Fruit fly (Drosophila melanogaster) whole organism, embryonic: ENCODE results near the gene CG31515.
A peak's percentile ranks its signal among the peaks of the same experiment; 100 is the strongest.

Experiments
- Awh ChIP-seq: fragments of 200-800 bp; sonication (Bioruptor generic); IDR thresholded peaks from 2 replicates; pipeline ENCODE4, ENCODE4 v1.3.6; 2022; ENCODE audit warnings: missing biosample characterization, missing genetic modification characterization
- CG10267 ChIP-seq: fragments of 200-800 bp; sonication (Bioruptor generic); optimal IDR thresholded peaks from 2 replicates; lab custom pipeline; 2018; ENCODE audit warnings: missing biosample characterization, mild to moderate bottlenecking, missing genetic modification characterization, moderate library complexity
- CG10959 ChIP-seq: fragments of 200-800 bp; sonication (Bioruptor generic); IDR thresholded peaks from 2 replicates; pipeline ENCODE4 v1.3.6; 2022; ENCODE audit warnings: missing biosample characterization, missing genetic modification characterization
- CG11695 ChIP-seq: fragments of 200-800 bp; sonication (Bioruptor generic); IDR thresholded peaks from 3 replicates; pipeline ENCODE4 v1.3.6; 2022; ENCODE audit warnings: missing biosample characterization, missing genetic modification characterization
- CG12391 ChIP-seq: fragments of 200-800 bp; sonication (Bioruptor generic); optimal IDR thresholded peaks from 3 replicates; lab custom pipeline; 2018; ENCODE audit warnings: missing biosample characterization, mild to moderate bottlenecking, missing genetic modification characterization, moderate library complexity
- CG12659 ChIP-seq: fragments of 200-800 bp; sonication (Bioruptor generic); optimal IDR thresholded peaks from 3 replicates; lab custom pipeline; 2017; ENCODE audit warnings: mild to moderate bottlenecking, missing biosample characterization, missing genetic modification reagents, missing genetic modification characterization
- CG12942 ChIP-seq: fragments of 200-800 bp; sonication (Bioruptor generic); optimal IDR thresholded peaks from 3 replicates; lab custom pipeline; 2016; ENCODE audit warnings: missing biosample characterization, missing genetic modification characterization
- CG13123 ChIP-seq: fragments of 200-800 bp; sonication (Bioruptor generic); optimal IDR thresholded peaks from 2 replicates; lab custom pipeline; 2016; ENCODE audit warnings: missing biosample characterization, missing genetic modification characterization
- CG14667 ChIP-seq: fragments of 200-800 bp; sonication (Bioruptor generic); IDR thresholded peaks from 2 replicates; pipeline ENCODE4 v1.3.6; 2022; ENCODE audit warnings: missing biosample characterization, missing genetic modification characterization
- CG14710 ChIP-seq: fragments of 200-800 bp; sonication (Bioruptor generic); optimal IDR thresholded peaks from 3 replicates; lab custom pipeline; 2019; ENCODE audit warnings: missing biosample characterization, mild to moderate bottlenecking, missing genetic modification characterization, moderate library complexity
- CG1792 ChIP-seq: fragments of 200-800 bp; sonication (Bioruptor generic); optimal IDR thresholded peaks from 2 replicates; lab custom pipeline; 2016; ENCODE audit warnings: missing biosample characterization, missing genetic modification characterization
- CG2712 ChIP-seq: fragments of 200-800 bp; optimal IDR thresholded peaks from 3 replicates; lab custom pipeline; 2019; ENCODE audit warnings: missing biosample characterization, mild to moderate bottlenecking, missing genetic modification characterization, moderate library complexity
- CG3065 ChIP-seq: fragments of 200-800 bp; sonication (Bioruptor generic); optimal IDR thresholded peaks from 2 replicates; lab custom pipeline; 2016; ENCODE audit warnings: missing biosample characterization, missing genetic modification characterization
- CG31441 ChIP-seq: fragments of 200-800 bp; sonication (Bioruptor generic); IDR thresholded peaks from 2 replicates; pipeline ENCODE4 v1.3.6; 2022; ENCODE audit warnings: missing biosample characterization, missing genetic modification characterization
- CG3847 ChIP-seq: fragments of 200-800 bp; sonication (Bioruptor generic); IDR thresholded peaks from 2 replicates; pipeline ENCODE4 v1.3.6; 2022; ENCODE audit warnings: missing biosample characterization, missing genetic modification characterization
- CG4707 ChIP-seq: fragments of 200-800 bp; sonication (Bioruptor generic); optimal IDR thresholded peaks from 2 replicates; lab custom pipeline; 2018; ENCODE audit warnings: missing biosample characterization, mild to moderate bottlenecking, missing genetic modification characterization, moderate library complexity
- CG6854 ChIP-seq: fragments of 200-800 bp; sonication (Bioruptor generic); optimal IDR thresholded peaks from 3 replicates; lab custom pipeline; 2017; ENCODE audit warnings: missing biosample characterization, mild to moderate bottlenecking, missing genetic modification characterization
- CG7786 ChIP-seq: fragments of 200-800 bp; sonication (Bioruptor generic); optimal IDR thresholded peaks from 2 replicates; lab custom pipeline; 2016; ENCODE audit warnings: missing biosample characterization, missing genetic modification characterization
- CG8765 ChIP-seq: fragments of 200-800 bp; sonication (Bioruptor generic); IDR thresholded peaks from 2 replicates; pipeline ENCODE4 v1.3.6; 2022; ENCODE audit warnings: missing biosample characterization, missing genetic modification characterization
- CG9437 ChIP-seq: fragments of 200-800 bp; sonication (Bioruptor generic); optimal IDR thresholded peaks from 2 replicates; lab custom pipeline; 2018; ENCODE audit warnings: missing biosample characterization, mild to moderate bottlenecking, missing genetic modification characterization
- CG9932 ChIP-seq: fragments of 200-800 bp; sonication (Bioruptor generic); IDR thresholded peaks from 2 replicates; pipeline ENCODE4 v1.3.6; 2022; ENCODE audit warnings: missing biosample characterization, missing genetic modification characterization
- Hr39 ChIP-seq: fragments of >200 bp; optimal IDR thresholded peaks from 2 replicates; lab custom pipeline; 2017
- Lhr ChIP-seq: fragments of 200-800 bp; sonication (Bioruptor generic); optimal IDR thresholded peaks from 3 replicates; lab custom pipeline; 2017; ENCODE audit warnings: mild to moderate bottlenecking, missing biosample characterization, missing genetic modification reagents, missing genetic modification characterization
- MBD-R2 ChIP-seq: fragments of 200-800 bp; sonication (Bioruptor generic); IDR thresholded peaks from 2 replicates; pipeline ENCODE4 v1.3.6; 2022; ENCODE audit warnings: missing biosample characterization, missing genetic modification characterization
- Pdp1 ChIP-seq, 2 experiments: fragments of 200-800 bp; sonication (Bioruptor generic); optimal IDR thresholded peaks; 3 replicates each; lab custom pipeline; 2016; ENCODE audit warnings: missing biosample characterization in 2 of 2, missing genetic modification characterization in 2 of 2, mild to moderate bottlenecking in 1 of 2, moderate library complexity in 1 of 2
- Ptx1 ChIP-seq: fragments of 200-800 bp; sonication (Bioruptor generic); IDR thresholded peaks from 2 replicates; pipeline ENCODE4 v1.3.6; 2022; ENCODE audit warnings: missing biosample characterization, missing genetic modification characterization
- Vsx1 ChIP-seq: fragments of 200-800 bp; sonication (Bioruptor generic); optimal IDR thresholded peaks from 2 replicates; lab custom pipeline; 2017; ENCODE audit warnings: missing biosample characterization, mild to moderate bottlenecking, missing genetic modification characterization, missing genetic modification reagents
- aop ChIP-seq: fragments of 200-800 bp; sonication (Bioruptor generic); IDR thresholded peaks from 2 replicates; pipeline ENCODE4 v1.3.6; 2022; ENCODE audit warnings: missing biosample characterization, missing genetic modification characterization
- ase ChIP-seq: fragments of 200-800 bp; sonication (Bioruptor generic); IDR thresholded peaks from 3 replicates; pipeline ENCODE4 v1.3.6; 2022; ENCODE audit warnings: missing biosample characterization, missing genetic modification characterization
- dpn ChIP-seq, 2 experiments: fragments of 200-800 bp; sonication (Bioruptor generic); optimal IDR thresholded peaks; 3 replicates each; lab custom pipeline; 2016; ENCODE audit warnings: missing biosample characterization in 2 of 2, missing genetic modification characterization in 2 of 2
- esg ChIP-seq: fragments of 200-800 bp; sonication (Bioruptor generic); conservative IDR thresholded peaks from 2 replicates; pipeline ENCODE4 v1.3.6; 2022; ENCODE audit warnings: missing biosample characterization, missing genetic modification characterization
- fd3F ChIP-seq: fragments of 200-800 bp; sonication (Bioruptor generic); optimal IDR thresholded peaks from 2 replicates; lab custom pipeline; 2018; ENCODE audit warnings: missing biosample characterization, mild to moderate bottlenecking, missing genetic modification characterization, moderate library complexity
- grau ChIP-seq: fragments of 200-800 bp; optimal IDR thresholded peaks from 3 replicates; lab custom pipeline; 2019; ENCODE audit warnings: missing biosample characterization, mild to moderate bottlenecking, missing genetic modification characterization, moderate library complexity
- gro ChIP-seq: fragments of 200-800 bp; sonication (Bioruptor generic); optimal IDR thresholded peaks from 2 replicates; lab custom pipeline; 2016; ENCODE audit warnings: missing biosample characterization, missing genetic modification characterization
- h ChIP-seq: fragments of >200 bp; optimal IDR thresholded peaks from 2 replicates; lab custom pipeline; 2017
- her ChIP-seq: fragments of 200-800 bp; sonication (Bioruptor generic); optimal IDR thresholded peaks from 2 replicates; lab custom pipeline; 2016; ENCODE audit warnings: missing biosample characterization, missing genetic modification characterization
- klu ChIP-seq: fragments of 200-800 bp; sonication (Bioruptor generic); IDR thresholded peaks from 2 replicates; pipeline ENCODE4 v1.3.6; 2022; ENCODE audit warnings: missing biosample characterization, missing genetic modification characterization
- lbe ChIP-seq: fragments of 200-800 bp; sonication (Bioruptor generic); optimal IDR thresholded peaks from 2 replicates; lab custom pipeline; 2016; ENCODE audit warnings: missing biosample characterization, mild to moderate bottlenecking, missing genetic modification characterization
- otp ChIP-seq: fragments of 200-800 bp; sonication (Bioruptor generic); IDR thresholded peaks from 3 replicates; pipeline ENCODE4, ENCODE4 v1.3.6; 2022; ENCODE audit warnings: missing biosample characterization, missing genetic modification characterization
- pb ChIP-seq: fragments of 200-800 bp; sonication (Bioruptor generic); optimal IDR thresholded peaks from 3 replicates; lab custom pipeline; 2016; ENCODE audit warnings: missing biosample characterization, missing genetic modification characterization
- pfk ChIP-seq: fragments of 200-800 bp; sonication (Bioruptor generic); optimal IDR thresholded peaks from 2 replicates; lab custom pipeline; 2018; ENCODE audit warnings: missing biosample characterization, mild to moderate bottlenecking, missing genetic modification characterization, moderate library complexity
- phol ChIP-seq: fragments of 200-800 bp; sonication (Bioruptor generic); optimal IDR thresholded peaks from 3 replicates; lab custom pipeline; 2018; ENCODE audit warnings: missing biosample characterization, mild to moderate bottlenecking, missing genetic modification characterization, moderate library complexity
- prd ChIP-seq, 3 experiments: fragments of >200 bp in 2 of 3; fragments of 200-800 bp in 1 of 3; sonication (Bioruptor generic) in 1 of 3; optimal IDR thresholded peaks in 2 of 3; IDR thresholded peaks in 1 of 3; 2 replicates in 2 of 3; 3 replicates in 1 of 3; pipeline versions ENCODE4 v1.3.6 to Lab custom; 2017 to 2022; ENCODE audit warnings: missing biosample characterization in 1 of 3, missing genetic modification characterization in 1 of 3
- pzg ChIP-seq: fragments of 200-800 bp; sonication (Bioruptor generic); optimal IDR thresholded peaks from 3 replicates; lab custom pipeline; 2018; ENCODE audit warnings: missing biosample characterization, mild to moderate bottlenecking, missing genetic modification characterization, moderate library complexity
- salm ChIP-seq: fragments of 200-800 bp; sonication (Bioruptor generic); optimal IDR thresholded peaks from 2 replicates; lab custom pipeline; 2018; ENCODE audit warnings: missing biosample characterization, mild to moderate bottlenecking, missing genetic modification characterization
- sd ChIP-seq: fragments of 200-800 bp; sonication (Bioruptor generic); optimal IDR thresholded peaks from 3 replicates; lab custom pipeline; 2018; ENCODE audit warnings: missing biosample characterization, mild to moderate bottlenecking, missing genetic modification characterization, moderate library complexity
- sima ChIP-seq: fragments of 200-800 bp; sonication (Bioruptor generic); optimal IDR thresholded peaks from 2 replicates; lab custom pipeline; 2016; ENCODE audit warnings: missing biosample characterization, missing genetic modification characterization
- stc ChIP-seq: fragments of 200-800 bp; sonication (Bioruptor generic); IDR thresholded peaks from 2 replicates; pipeline ENCODE4 v1.3.6; 2022; ENCODE audit warnings: missing biosample characterization, missing genetic modification characterization
- tgo ChIP-seq: fragments of 200-800 bp; sonication (Bioruptor generic); IDR thresholded peaks from 3 replicates; pipeline ENCODE4 v1.3.6; 2022; ENCODE audit warnings: missing biosample characterization, missing genetic modification characterization
- tin ChIP-seq: fragments of 200-800 bp; sonication (Bioruptor generic); optimal IDR thresholded peaks from 3 replicates; lab custom pipeline; 2016; ENCODE audit warnings: missing biosample characterization, missing genetic modification characterization
- trh ChIP-seq: fragments of 200-800 bp; sonication (Bioruptor generic); optimal IDR thresholded peaks from 2 replicates; lab custom pipeline; 2016; ENCODE audit warnings: missing biosample characterization, missing genetic modification characterization

CG31515 gene

DNA sequence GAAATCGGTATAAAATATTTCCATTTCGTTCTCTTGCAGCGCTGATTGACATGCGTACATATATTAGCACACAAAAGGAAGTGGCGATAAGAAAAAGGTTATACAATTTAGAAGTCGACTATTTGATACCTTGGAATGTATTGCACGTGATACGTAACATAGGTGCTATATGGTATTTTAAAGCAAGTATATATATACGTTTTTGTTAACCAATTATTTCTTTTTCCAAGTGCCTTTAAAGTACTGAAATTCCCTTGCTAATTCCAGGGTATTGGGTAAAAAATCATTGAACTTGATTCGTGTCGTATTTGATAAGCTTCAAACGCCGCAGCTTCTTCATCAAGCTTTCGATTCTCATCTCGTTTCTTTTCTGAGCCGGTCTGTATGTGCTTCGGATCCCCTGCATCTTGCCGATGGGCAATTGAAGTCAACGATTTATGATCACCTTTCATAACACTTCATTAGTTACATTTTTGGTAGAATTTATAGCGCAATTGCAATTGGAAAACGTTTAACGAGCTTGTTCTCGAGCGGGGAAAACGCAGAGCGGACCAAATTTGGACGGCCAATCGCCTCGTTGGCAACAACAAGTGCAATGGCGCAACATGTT, 25.1 kb downstream of the CG31515 start, which contains the start of gene CG4408 (continued):
- TF ChIP-seq CG10959 (GFP tag; lab: Robert Waterston, UW) (no peak), Awh (GFP tag; lab: Robert Waterston, UW) (0 out of 2 replicates have a peak, but pooled peaks have one; percentile 6), phol (tag; lab: Kevin White, UChicago) (peak; percentile 43), CG3847 (GFP tag; lab: Robert Waterston, UW) (peak; percentile 35; the same call in 1 of the 2 replicates), Pdp1 (GFP tag; optimal IDR thresholded peaks at IDR 0.05; lab: Kevin White, UChicago) (peak in 1 of 2 experiments; percentile 36), CG9932 (GFP tag; lab: Robert Waterston, UW) (no peak), pfk (no peak), CG7786 (peak; percentile 38), CG3065 (no peak), fd3F (GFP tag; lab: Kevin White, UChicago) (peak; percentile 4), dpn (GFP tag; optimal IDR thresholded peaks at IDR 0.05; lab: Kevin White, UChicago) (peak in 1 of 2 experiments; percentile 11), CG11695 (0 out of 3 replicates have a peak, but pooled peaks have one; percentile 10), pzg (GFP tag; lab: Kevin White, UChicago) (no peak), CG13123 (GFP tag; lab: Kevin White, UChicago) (no peak), her (GFP tag; lab: Kevin White, UChicago) (no peak), CG8765 (GFP tag; lab: Robert Waterston, UW) (0 out of 2 replicates have a peak, but pooled peaks have one; percentile 6), tin (no peak), MBD-R2 (GFP tag; lab: Robert Waterston, UW) (no peak), sd (no peak), CG10267 (tag; lab: Kevin White, UChicago) (peak; percentile 6), CG2712 (tag; lab: Kevin White, UChicago) (peak; percentile 45), Ptx1 (GFP tag; lab: Robert Waterston, UW) (peak; percentile 52; the same call in 1 of the 2 replicates), CG4707 (GFP tag; lab: Kevin White, UChicago) (no peak), CG1792 (GFP tag; lab: Kevin White, UChicago) (peak; percentile 4), lbe (GFP tag; lab: Kevin White, UChicago) (peak; percentile 86), CG31441 (GFP tag; lab: Robert Waterston, UW) (no peak), sima (GFP tag; lab: Kevin White, UChicago) (no peak), CG9437 (GFP tag; lab: Kevin White, UChicago) (no peak), h (lab: Kevin White, UChicago) (no peak), CG12942 (GFP tag; lab: Kevin White, UChicago) (no peak), grau (peak; percentile 46), klu (GFP tag; lab: Robert Waterston, UW) (no peak), gro (GFP tag; lab: Kevin White, UChicago) (peak; percentile 46), CG14710 (tag; lab: Kevin White, UChicago) (peak; percentile 3), Vsx1 (GFP tag; lab: Kevin White, UChicago) (no peak), salm (tag; lab: Kevin White, UChicago) (no peak), Hr39 (no peak), CG12659 (GFP tag; lab: Kevin White, UChicago) (no peak), CG14667 (no peak), CG6854 (GFP tag; lab: Kevin White, UChicago) (no peak), esg (GFP tag; lab: Robert Waterston, UW) (0 out of 2 replicates have a peak, but pooled peaks have one; percentile 11), pb (no peak), aop (GFP tag; lab: Robert Waterston, UW) (no peak), stc (GFP tag; lab: Robert Waterston, UW) (no peak), trh (no peak), tgo (GFP tag; lab: Robert Waterston, UW) (peak; percentile 49), Lhr (GFP tag; lab: Kevin White, UChicago) (no peak), prd (optimal IDR thresholded peaks at IDR 0.05; lab: Kevin White, UChicago) (no peak), prd (GFP tag; IDR thresholded peaks at IDR 0.05; lab: Robert Waterston, UW) (peak; percentile 65; the same call in 2 of the 3 replicates), otp (GFP tag; lab: Robert Waterston, UW) (no peak), CG12391 (tag; lab: Kevin White, UChicago) (peak; percentile 10), ase (GFP tag; lab: Robert Waterston, UW) (no peak)
